Worm (Caenorhabditis elegans) whole organism, dauer: ENCODE data around the gene C49A9.5.

Experiments
- unc-62 ChIP-seq: sonication (generic microtip); optimal IDR thresholded peaks from 2 replicates; lab custom pipeline; 2017; ENCODE audit warnings: missing biosample characterization, missing genetic modification reagents, missing genetic modification characterization

The C49A9.5 gene

DNA sequence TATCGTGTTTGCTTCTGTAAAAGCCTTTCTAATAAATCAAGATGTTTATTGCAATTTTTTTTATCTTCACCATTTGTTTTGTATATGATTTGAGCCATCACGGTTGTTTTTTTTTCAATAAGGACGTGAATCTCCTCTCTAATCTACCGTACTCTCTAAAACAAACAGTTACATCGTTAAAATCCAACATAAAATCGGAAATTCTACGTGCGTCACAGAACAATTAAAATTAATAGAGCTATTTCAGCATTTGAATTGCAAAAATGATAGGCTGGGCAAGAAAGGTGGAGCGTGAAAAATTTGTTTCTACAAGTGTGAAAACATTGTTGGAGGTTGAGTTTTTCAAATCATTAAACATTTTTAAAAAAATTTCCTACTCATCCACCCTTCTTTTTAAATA, at the start of gene C49A9.5:
Gene C49A9.5, plus strand, starts transcription at position 271 of the 400 bp plus-strand sequence.
- no peak for TF ChIP-seq unc-62 (GFP tag; lab: Kevin White, UChicago)

DNA sequence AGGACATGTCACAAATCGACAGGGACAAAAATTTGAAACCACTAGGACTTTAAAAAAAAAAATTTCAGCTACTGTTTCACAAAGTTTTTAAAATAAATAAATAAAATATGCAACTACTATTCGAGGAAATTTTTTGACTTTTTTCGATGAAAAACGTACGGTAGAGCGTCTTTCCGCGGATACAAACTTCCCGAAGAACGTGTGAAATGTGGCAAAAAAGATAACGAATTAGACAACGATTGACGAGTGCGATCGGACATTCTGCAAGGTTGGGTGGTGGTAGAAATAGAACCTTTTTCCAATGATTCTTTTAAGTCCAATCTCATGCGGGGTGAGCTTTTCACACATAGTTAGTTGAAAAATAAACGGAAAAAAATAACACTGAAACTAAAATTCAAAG, 47.7 kb upstream of the C49A9.5 start:
- TF ChIP-seq unc-62 (GFP tag; lab: Kevin White, UChicago): no peak

DNA sequence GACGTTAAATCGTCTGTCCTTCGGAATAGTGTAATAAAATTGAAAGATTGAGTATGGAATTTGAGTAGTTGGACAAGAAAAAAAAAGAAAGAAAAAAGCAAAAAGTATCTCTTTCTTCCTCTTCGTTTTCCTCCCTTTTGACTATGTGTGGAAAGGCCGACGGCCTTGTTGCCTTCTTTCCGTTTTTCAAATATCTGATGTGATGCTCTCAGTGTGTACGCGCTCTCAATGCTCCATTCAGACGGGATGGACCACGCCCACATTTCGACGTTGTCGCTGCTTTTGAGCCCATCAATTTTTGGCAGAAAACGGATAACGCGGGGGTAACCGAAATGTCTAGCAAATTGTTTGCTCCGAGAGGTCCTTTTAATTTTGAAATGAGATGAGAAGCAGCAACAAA, 40.5 kb upstream of the C49A9.5 start:
- no peak for TF ChIP-seq unc-62 (GFP tag; lab: Kevin White, UChicago)

DNA sequence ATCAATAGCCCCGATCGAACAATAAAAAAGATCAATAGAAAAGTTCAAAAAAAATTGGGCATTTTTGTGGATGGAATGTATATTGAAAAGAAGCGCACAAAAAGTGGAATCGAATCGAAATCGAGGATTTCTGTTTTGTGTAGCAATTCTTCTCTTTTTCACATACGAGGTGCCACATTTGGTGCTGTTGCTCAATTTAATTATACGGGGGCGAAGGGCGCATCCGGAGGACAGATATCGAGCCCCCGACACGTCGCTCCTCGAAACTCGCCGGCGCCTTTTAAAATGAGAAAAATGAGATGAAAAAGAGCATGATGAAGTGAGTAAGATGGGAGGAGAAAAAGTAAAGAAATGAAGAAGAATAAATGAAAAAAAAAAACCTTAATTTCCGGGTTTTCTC, 36.1 kb upstream of the C49A9.5 start:
- TF ChIP-seq unc-62 (GFP tag; lab: Kevin White, UChicago): no peak

DNA sequence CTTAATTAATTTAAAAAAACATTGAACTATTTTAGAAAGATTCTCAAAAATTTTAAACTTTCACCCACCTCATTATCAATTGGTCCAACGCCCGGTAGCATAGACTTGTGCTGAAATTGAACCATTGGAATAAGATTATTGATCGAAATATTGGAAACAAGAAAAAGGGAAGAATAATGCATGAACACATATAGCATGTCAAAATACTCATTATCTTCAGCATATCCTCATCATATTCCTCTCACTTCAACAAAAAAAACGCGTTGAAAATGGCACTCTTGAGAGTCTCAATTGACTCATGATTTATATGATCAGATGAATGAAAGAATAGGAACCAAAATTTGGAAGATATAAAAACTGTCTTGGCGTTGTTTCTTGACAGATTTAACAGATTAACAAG, 29.7 kb upstream of the C49A9.5 start, which contains the start of gene unc-77:
Gene unc-77, minus strand, starts transcription at position 101 of the 400 bp plus-strand sequence.
- no peak for TF ChIP-seq unc-62 (GFP tag; lab: Kevin White, UChicago)

DNA sequence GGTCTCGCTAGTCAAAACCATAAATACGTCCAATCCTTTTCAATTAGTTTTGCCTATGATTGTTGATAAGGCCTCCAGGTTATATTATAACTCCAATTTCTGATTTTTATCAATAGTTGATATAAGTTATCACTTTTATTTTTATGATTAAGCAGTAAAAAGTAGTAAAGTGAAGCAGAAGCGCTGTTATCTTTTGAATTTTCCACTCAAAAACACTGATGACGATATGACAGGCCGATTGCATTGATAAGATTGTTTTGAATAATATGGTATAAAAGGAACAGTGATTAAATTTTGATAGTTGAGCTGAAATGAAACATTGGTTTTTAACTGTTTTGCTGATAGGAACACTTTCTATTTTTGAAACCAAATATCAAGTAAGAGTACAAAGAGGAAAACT, 27.9 kb upstream of the C49A9.5 start, which contains the start of gene asp-9:
Gene asp-9, plus strand, starts transcription at position 312 of the 400 bp plus-strand sequence.
- TF ChIP-seq unc-62 (GFP tag; lab: Kevin White, UChicago): no peak

DNA sequence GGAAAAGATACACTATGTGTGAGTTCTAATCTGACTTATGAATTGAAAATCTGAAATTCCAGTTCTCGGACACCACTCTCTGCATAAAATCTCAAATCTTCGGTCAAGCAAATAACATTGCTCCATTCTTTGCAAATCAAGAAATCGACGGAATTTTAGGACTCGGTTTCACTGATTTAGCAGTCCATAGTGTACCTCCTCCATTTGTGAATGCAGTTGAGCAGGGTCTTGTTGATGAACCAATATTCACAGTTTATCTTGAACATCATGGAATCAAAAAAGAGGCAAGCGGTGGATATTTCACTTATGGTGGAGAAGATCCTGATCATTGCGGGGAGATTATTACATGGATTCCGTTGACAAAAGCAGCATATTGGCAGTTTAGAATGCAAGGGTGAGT, 26.3 kb upstream of the C49A9.5 start:
- no peak for TF ChIP-seq unc-62 (GFP tag; lab: Kevin White, UChicago)

DNA sequence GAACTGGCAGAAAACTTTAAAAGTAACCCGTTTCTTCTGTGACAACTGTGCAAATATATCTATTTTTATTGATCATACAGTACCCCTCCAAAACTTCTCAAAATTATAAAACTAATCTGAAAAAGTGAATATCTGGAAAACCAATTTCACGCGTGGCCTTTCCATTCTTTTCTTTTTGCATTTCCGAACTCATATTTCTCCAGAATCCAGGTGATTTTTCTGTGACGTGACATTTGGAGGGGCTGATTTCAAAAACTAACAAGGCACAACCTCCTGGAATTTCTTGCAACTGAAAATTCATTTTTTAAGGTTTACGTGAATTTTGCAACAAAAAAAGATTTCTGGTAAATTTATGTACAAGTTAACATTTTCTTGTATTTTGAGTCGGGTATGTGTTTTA, 13.2 kb upstream of the C49A9.5 start:
- TF ChIP-seq unc-62 (GFP tag; lab: Kevin White, UChicago): no peak

DNA sequence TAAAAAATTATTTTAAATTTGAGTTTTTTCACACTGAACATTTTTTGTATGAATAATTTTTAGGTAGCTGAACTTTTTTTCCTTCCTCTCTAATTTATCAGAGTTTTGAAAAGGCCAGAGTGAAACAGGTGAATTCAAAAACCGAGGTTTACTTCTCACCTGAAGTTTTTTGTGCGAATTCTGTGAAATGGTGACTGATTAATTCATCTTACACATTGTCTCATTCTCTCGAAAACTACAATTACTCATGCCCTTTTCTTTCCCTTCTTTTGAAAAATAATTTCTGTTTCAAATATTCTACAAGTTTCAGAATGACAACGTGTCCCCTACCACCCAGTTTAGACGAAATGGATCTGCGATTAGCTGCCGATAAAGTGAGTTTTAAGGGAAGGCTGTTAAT, 11.7 kb upstream of the C49A9.5 start, which contains the start of gene tkr-2:
Gene tkr-2, plus strand, starts transcription at position 301 of the 400 bp plus-strand sequence.
- TF ChIP-seq unc-62 (GFP tag; lab: Kevin White, UChicago): no peak

DNA sequence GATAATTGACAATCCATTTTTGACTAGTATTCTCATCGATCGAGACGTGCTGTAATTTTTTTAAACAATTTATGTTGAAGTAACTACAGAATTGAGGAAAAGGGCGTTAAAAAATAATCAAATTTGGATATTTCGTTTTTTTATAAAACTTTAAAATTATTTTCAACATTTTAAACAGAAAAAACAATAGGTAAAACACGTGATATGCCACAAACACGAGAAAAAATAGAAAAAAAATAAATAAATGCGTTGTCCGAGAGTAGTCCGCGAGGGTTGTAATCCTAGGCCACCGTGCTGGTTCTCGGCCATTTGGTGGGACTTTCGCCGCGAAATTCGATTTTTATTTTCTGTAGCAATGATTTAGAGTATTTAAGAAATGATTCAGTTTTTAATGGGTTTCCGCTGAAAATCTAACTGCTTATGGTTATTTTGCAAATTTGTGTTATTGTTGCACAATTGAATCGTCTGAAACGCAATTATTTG, 7.1 kb upstream of the C49A9.5 start, which contains the start of gene C49A9.10:
Gene C49A9.10, minus strand, starts transcription at position 51 of the 483 bp plus-strand sequence.
- no peak for TF ChIP-seq unc-62 (GFP tag; lab: Kevin White, UChicago)

DNA sequence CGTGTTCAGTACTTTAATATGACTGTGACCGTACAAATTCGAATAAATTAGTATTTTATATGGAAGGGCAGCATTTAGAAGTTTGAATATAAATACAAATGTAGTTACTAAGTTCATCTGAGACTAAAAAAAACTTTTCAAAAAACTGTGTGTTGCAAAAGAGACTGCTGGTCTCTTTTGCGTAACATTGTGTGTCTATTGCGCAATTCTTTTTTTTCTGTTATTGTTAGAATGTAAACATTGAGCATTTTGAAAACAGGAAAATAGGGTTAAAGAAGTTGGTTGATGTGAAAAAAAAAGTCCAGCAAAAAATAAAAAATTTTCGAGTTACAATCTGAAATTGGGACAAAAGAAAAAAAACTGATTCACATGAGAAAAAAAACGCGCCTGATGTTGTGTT, 4.1 kb upstream of the C49A9.5 start:
- no peak for TF ChIP-seq unc-62 (GFP tag; lab: Kevin White, UChicago)

DNA sequence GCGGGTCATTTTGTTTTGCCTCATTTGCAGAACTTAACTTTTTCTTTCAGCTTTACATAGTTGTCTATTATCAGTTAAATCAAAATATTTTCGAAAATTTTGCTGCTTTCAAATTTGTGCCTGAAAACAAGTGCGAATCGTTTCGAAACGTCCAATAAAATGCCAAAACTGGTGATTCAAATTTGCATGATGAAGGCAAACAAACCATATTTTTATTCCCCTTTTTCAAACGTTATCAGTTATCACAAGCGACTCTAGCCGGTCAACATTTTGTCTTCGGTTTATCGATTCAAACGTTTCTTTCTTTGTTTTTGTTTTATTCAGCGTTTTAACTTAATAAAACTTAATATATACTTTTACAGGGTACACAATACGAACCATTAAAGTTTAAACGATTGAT, 2.9 kb upstream of the C49A9.5 start, which contains the start of the genes ugt-24 and C49A9.6:
Gene ugt-24, minus strand, starts transcription at position 147 of the 400 bp plus-strand sequence.
Gene C49A9.6, plus strand, starts transcription at position 363 of the 400 bp plus-strand sequence.
- no peak for TF ChIP-seq unc-62 (GFP tag; lab: Kevin White, UChicago)

DNA sequence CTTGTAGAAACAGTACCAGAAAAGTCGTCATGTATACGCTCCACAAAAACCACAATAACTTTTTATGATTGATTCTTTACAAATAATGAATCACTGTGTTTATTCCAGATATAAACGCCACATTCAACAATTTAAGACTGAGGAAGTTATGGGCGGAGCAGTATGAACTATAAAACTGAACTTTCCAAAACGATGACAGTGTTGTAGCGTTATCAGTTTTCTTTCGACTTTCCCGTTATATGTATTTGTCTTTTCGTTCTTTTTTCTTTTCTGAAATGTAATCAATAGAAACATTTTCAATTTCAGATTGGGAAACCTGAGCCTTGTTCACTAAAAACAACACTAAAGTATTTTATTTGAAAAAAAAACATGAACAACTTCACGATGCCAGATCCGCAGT, 3.6 kb downstream of the C49A9.5 start, which contains the start of gene C49A9.9:
Gene C49A9.9, plus strand, starts transcription at position 307 of the 400 bp plus-strand sequence.
- TF ChIP-seq unc-62 (GFP tag; lab: Kevin White, UChicago): no peak

DNA sequence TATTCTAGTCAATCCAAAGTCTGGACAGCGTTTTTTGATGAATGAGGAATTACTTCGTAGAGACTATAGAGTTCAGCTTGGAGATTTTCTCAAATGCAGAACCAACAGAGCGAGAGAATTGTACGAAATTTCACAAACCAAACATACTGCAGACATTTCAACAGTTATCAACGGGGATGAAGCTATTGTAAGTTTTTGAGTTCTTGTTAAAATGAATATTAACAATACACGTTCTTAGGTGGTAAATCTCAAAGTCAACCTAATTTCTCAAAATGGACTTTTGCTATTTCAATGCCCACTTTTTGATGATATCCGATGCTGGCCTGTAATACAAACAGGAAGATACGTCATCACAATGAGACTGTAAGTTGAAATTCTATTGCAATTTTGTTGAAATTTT, 4.0 kb downstream of the C49A9.5 start:
- TF ChIP-seq unc-62 (GFP tag; lab: Kevin White, UChicago): no peak

DNA sequence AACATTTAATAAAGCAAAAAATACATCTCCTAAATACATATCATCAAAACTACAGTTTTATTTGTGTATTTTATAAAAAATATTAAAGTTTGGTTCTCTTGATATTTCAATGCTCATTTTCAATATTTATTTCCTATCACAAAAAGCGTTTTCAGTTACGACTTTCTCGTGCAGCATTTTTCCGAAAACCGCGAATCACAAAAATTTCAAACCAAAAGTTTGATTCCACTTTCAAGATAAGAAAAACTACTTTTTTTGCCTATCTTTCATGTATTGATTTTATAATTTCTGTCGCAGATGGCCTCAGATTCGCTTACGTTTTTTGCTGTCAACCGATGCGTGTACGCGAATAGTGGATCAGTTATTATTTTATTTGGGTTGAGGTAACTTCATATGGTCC, 6.0 kb downstream of the C49A9.5 start, which contains the start of gene C49A9.4:
Gene C49A9.4, plus strand, starts transcription at position 265 of the 400 bp plus-strand sequence.
- no peak for TF ChIP-seq unc-62 (GFP tag; lab: Kevin White, UChicago)

DNA sequence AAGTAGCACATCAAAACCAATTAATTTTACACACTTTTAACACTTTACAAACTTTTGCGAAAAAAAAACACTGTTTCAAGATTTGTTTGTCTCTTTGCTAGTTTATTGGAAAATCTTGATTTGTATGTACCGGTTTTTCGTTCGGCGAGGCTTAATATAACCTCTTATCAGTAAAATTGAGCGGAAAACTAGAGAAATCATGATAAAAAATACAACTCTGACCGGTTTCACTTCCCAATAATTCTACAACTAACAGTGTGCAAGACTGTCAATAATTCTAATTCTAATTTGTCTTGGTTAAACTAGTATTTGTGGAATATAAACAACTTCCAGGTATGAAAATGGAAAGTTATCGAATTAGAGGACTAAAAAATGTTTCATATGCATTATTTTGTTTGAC, 8.4 kb downstream of the C49A9.5 start, which contains the start of gene C49A9.3:
Gene C49A9.3, plus strand, starts transcription at position 212 of the 400 bp plus-strand sequence.
- TF ChIP-seq unc-62 (GFP tag; lab: Kevin White, UChicago): no peak

DNA sequence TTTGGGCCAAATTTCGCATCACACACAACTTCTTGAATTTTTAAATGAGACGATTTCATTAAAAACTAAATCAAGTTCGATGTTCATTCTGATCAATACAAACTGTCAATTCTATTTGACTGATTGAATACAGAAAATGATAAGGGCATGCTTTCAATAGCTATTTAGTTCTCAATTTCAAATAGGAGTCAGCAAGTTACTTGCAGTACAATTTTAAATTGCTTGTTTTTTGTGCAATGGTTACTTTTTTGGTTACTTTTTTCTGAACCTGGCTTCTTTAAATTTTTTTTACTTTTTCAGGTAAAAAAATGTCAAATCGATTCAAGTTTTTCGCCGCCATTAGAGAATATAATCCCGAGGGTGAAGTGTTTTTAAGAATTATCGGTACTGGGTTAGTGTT, 11.7 kb downstream of the C49A9.5 start, which contains the start of gene C49A9.2:
Gene C49A9.2, plus strand, starts transcription at position 301 of the 400 bp plus-strand sequence.
- TF ChIP-seq unc-62 (GFP tag; lab: Kevin White, UChicago): no peak
